Worm (Caenorhabditis elegans) whole organism, L4/young adult: ENCODE measurements around the gene T13A10.2.

Experiments used
- W03F9.2 ChIP-seq: fragments of 150-350 bp; optimal IDR thresholded peaks from 2 replicates; lab custom pipeline; 2014; ENCODE audit warnings: missing biosample characterization, missing genetic modification characterization
- dao-5 ChIP-seq: sonication (generic microtip); optimal IDR thresholded peaks from 2 replicates; lab custom pipeline; 2016; ENCODE audit warnings: missing genotype, missing genetic modification characterization, moderate library complexity, missing compliant biosample characterization
- him-1 ChIP-seq: sonication (generic microtip); optimal IDR thresholded peaks from 2 replicates; lab custom pipeline; 2016; ENCODE audit warnings: missing genotype, missing genetic modification reagents, missing genetic modification characterization, missing compliant biosample characterization

- TF ChIP-seq him-1 (tag; lab: Kevin White, UChicago): no peak
- TF ChIP-seq dao-5 (tag; lab: Kevin White, UChicago): no peak
- TF ChIP-seq W03F9.2: no peak
Measured at ce11 chrIV:6248486-6248885, 4.6 kb upstream of the T13A10.2 start, which contains the start of gene acox-3.
